Fruit fly (Drosophila melanogaster): ENCODE measurements around the gene CG10116.

Gene CG10116

DNA sequence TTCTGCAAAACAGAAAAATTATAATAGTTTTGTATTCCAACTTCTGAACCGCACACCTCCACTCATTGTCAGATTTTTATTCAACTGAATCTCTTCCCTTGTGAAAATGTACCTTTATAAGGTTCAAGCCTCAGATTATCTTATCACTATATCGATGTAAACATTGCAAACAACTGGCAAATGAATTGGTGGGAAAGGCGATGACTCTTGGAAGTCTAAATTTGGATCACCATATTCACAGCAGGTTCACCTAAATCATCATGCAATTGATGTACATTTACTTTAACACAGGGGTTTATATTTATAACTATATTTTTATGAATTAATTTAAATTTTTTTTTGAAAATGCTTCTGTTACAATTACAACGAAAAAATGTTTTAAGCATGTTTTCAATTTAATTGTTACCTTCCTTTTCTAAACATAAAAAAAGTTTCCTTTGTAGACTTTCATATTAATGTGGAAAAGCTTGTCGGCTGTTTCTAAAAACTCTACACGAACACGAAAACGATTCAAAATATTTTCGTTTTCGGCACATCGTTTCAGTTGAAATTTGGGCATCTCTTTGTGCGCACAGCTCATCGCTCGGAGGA is 16.6 kb downstream of the CG10116 start, which contains the start of the genes CG10140 and CG14109:
Gene CG10140, minus strand, starts transcription at position 101 of the 591 bp plus-strand sequence.
Gene CG14109, plus strand, starts transcription at position 541 of the 591 bp plus-strand sequence.
- TF ChIP-seq Hr78 (GFP tag; optimal IDR thresholded peaks at IDR 0.05) (no peak), rgr (GFP tag; optimal IDR thresholded peaks at IDR 0.05) (no peak), Hnf4 (GFP tag; optimal IDR thresholded peaks at IDR 0.05) (no peak), dsf (GFP tag; optimal IDR thresholded peaks at IDR 0.05; ENCODE audit: borderline replicate concordance) (no peak), br (GFP tag; optimal IDR thresholded peaks at IDR 0.05) (no peak), Abd-B (GFP tag; optimal IDR thresholded peaks at IDR 0.05) (no peak), N (GFP tag; optimal IDR thresholded peaks at IDR 0.05) (no peak), sage (GFP tag; optimal IDR thresholded peaks at IDR 0.05) (no peak), GATAd (GFP tag; optimal IDR thresholded peaks at IDR 0.05) (no peak), Jra (GFP tag; optimal IDR thresholded peaks at IDR 0.05) (no peak), CG9705 (GFP tag; optimal IDR thresholded peaks at IDR 0.05) (no peak), h (GFP tag; optimal IDR thresholded peaks at IDR 0.05) (no peak), fru (GFP tag; optimal IDR thresholded peaks at IDR 0.05) (no peak), Rel (GFP tag; optimal IDR thresholded peaks at IDR 0.05) (no peak), Rel (tag; optimal IDR thresholded peaks at IDR 0.05) (no peak), dl (GFP tag; optimal IDR thresholded peaks at IDR 0.05; ENCODE audit: insufficient read depth in 1 of 2, partially characterized antibody in 2 of 2) (no peak), HLH106 (tag; optimal IDR thresholded peaks at IDR 0.05) (no peak), Dif (GFP tag; optimal IDR thresholded peaks at IDR 0.05; ENCODE audit: partially characterized antibody) (no peak), Hr83 (GFP tag; optimal IDR thresholded peaks at IDR 0.05; ENCODE audit: poor library complexity, severe bottlenecking) (no peak), foxo (GFP tag; optimal IDR thresholded peaks at IDR 0.05) (no peak), CrebA (GFP tag; optimal IDR thresholded peaks at IDR 0.05; ENCODE audit: borderline replicate concordance) (no peak)

- TF ChIP-seq dsf (GFP tag; optimal IDR thresholded peaks at IDR 0.05; ENCODE audit: borderline replicate concordance) (no peak), dl (GFP tag; optimal IDR thresholded peaks at IDR 0.05; ENCODE audit: insufficient read depth in 1 of 2, partially characterized antibody in 2 of 2) (no peak)
Observed at dm6 chr3L:13437654-13438053, 19.4 kb downstream of the CG10116 start, which contains the start of gene CG10725. TSS of gene CG10725 (plus strand) at chr3L:13437954.

dm6 chr3L:13437036-13437435 is 20.0 kb downstream of the CG10116 start, which contains the start of gene CG10154:
TSS of gene CG10154 (minus strand) at chr3L:13437136.
- TF ChIP-seq fru (GFP tag; optimal IDR thresholded peaks at IDR 0.05), result no peak
- no peak for TF ChIP-seq psq (GFP tag; optimal IDR thresholded peaks at IDR 0.05)
- no peak for TF ChIP-seq ey (GFP tag; optimal IDR thresholded peaks at IDR 0.05)
- no peak for TF ChIP-seq N (GFP tag; optimal IDR thresholded peaks at IDR 0.05)
- no peak for TF ChIP-seq usp (GFP tag; optimal IDR thresholded peaks at IDR 0.05)
- no peak for TF ChIP-seq lola (GFP tag; optimal IDR thresholded peaks at IDR 0.05)
- TF ChIP-seq woc (GFP tag; optimal IDR thresholded peaks at IDR 0.05), result no peak
- no peak for TF ChIP-seq Dfd (GFP tag; optimal IDR thresholded peaks at IDR 0.05)
- TF ChIP-seq h (GFP tag; optimal IDR thresholded peaks at IDR 0.05), result no peak
- TF ChIP-seq pan (optimal IDR thresholded peaks at IDR 0.05), result no peak
- TF ChIP-seq Sp1 (GFP tag; optimal IDR thresholded peaks at IDR 0.05), result no peak
- no peak for TF ChIP-seq CrebA (GFP tag; optimal IDR thresholded peaks at IDR 0.05; ENCODE audit: borderline replicate concordance)

- TF ChIP-seq CG9705 (GFP tag; optimal IDR thresholded peaks at IDR 0.05) (no peak), Sp1 (GFP tag; optimal IDR thresholded peaks at IDR 0.05) (peak; percentile 5)
Observed at dm6 chr3L:13435170-13435727, 21.8 kb downstream of the CG10116 start, which contains the start of gene CG10713. TSS of gene CG10713 (minus strand) at chr3L:13435229.

- TF ChIP-seq ey (GFP tag; optimal IDR thresholded peaks at IDR 0.05), result no peak
- no peak for TF ChIP-seq sage (GFP tag; optimal IDR thresholded peaks at IDR 0.05)
- TF ChIP-seq Sp1 (GFP tag; optimal IDR thresholded peaks at IDR 0.05), result no peak
- TF ChIP-seq pan (optimal IDR thresholded peaks at IDR 0.05), result no peak
- no peak for TF ChIP-seq CG32264 (GFP tag; optimal IDR thresholded peaks at IDR 0.05)
- no peak for TF ChIP-seq Jra (GFP tag; optimal IDR thresholded peaks at IDR 0.05)
- no peak for TF ChIP-seq Vsx2 (GFP tag; optimal IDR thresholded peaks at IDR 0.05; ENCODE audit: partially characterized antibody)
- no peak for TF ChIP-seq Dfd (GFP tag; optimal IDR thresholded peaks at IDR 0.05)
- no peak for TF ChIP-seq sv (GFP tag; optimal IDR thresholded peaks at IDR 0.05)
- no peak for TF ChIP-seq lola (GFP tag; optimal IDR thresholded peaks at IDR 0.05)
- no peak for TF ChIP-seq N (GFP tag; optimal IDR thresholded peaks at IDR 0.05)
- no peak for TF ChIP-seq fru (GFP tag; optimal IDR thresholded peaks at IDR 0.05)
- no peak for TF ChIP-seq Mio (GFP tag; optimal IDR thresholded peaks at IDR 0.05)
- no peak for TF ChIP-seq HLH106 (tag; optimal IDR thresholded peaks at IDR 0.05)
Observed at dm6 chr3L:13433522-13433921, 23.5 kb downstream of the CG10116 start.

Measured in whole organism, wandering third instar larva.